Fruit fly (Drosophila melanogaster): ENCODE results near the gene bab2.

- TF ChIP-seq usp (GFP tag; optimal IDR thresholded peaks at IDR 0.05) (no peak), psq (GFP tag; optimal IDR thresholded peaks at IDR 0.05) (no peak), Myc (optimal IDR thresholded peaks at IDR 0.05) (no peak), dl (GFP tag; optimal IDR thresholded peaks at IDR 0.05; ENCODE audit: insufficient read depth in 1 of 2, partially characterized antibody in 2 of 2) (no peak), CG32264 (GFP tag; optimal IDR thresholded peaks at IDR 0.05) (no peak)
Observed at dm6 chr3L:1170611-1171010, 6.5 kb downstream of the bab2 start.

Measured in whole organism, wandering third instar larva.